Worm (Caenorhabditis elegans) whole organism, L4 larva: ENCODE measurements around the gene srz-105.
A peak's percentile ranks its signal among the peaks of the same experiment; 100 is the strongest.

Source experiments
- F37D6.2 ChIP-seq: sonication (generic microtip); optimal IDR thresholded peaks from 2 replicates; lab custom pipeline; 2016; ENCODE audit warnings: mild to moderate bottlenecking, missing genetic modification characterization, missing compliant biosample characterization
- aha-1 ChIP-seq: fragments of 150-350 bp; peaks from one replicate; lab custom pipeline; 2014; ENCODE audit warnings: missing biosample characterization, missing genetic modification characterization
- daf-16 ChIP-seq, 3 experiments: sonication (generic microtip); optimal IDR thresholded peaks; 2 replicates each; lab custom pipeline; 2016 to 2017; ENCODE audit warnings: missing genetic modification characterization in 3 of 3, missing genetic modification reagents in 3 of 3, mild to moderate bottlenecking in 2 of 3, missing compliant biosample characterization in 2 of 3, missing biosample characterization in 1 of 3, moderate library complexity in 1 of 3
- egl-43 ChIP-seq: fragments of 200-800 bp; sonication (Bioruptor generic); IDR thresholded peaks from 2 replicates; pipeline ENCODE4 v1.3.6; 2022; ENCODE audit warnings: missing genetic modification reagents, missing genetic modification characterization, missing compliant biosample characterization
- jun-1 ChIP-seq: fragments of 150-350 bp; optimal IDR thresholded peaks from 2 replicates; lab custom pipeline; 2014; ENCODE audit warnings: missing biosample characterization, missing genetic modification reagents, missing genetic modification characterization
- lin-13 ChIP-seq: fragments of 150-350 bp; optimal IDR thresholded peaks from 2 replicates; lab custom pipeline; 2014; ENCODE audit warnings: missing biosample characterization, missing genetic modification reagents, missing genetic modification characterization
- mdl-1 ChIP-seq, 2 experiments: fragments of 150-350 bp in 1 of 2; sonication (generic microtip) in 1 of 2; optimal IDR thresholded peaks; 2 replicates each; lab custom pipeline; 2014 to 2017; ENCODE audit warnings: missing biosample characterization in 2 of 2, missing genetic modification characterization in 2 of 2
- mdt-29 ChIP-seq: fragments of 200-800 bp; sonication (Bioruptor generic); IDR thresholded peaks from 2 replicates; pipeline ENCODE4 v1.3.6; 2022; ENCODE audit warnings: missing genetic modification reagents, missing genetic modification characterization, missing compliant biosample characterization
- nhr-237 ChIP-seq: sonication (generic microtip); optimal IDR thresholded peaks from 2 replicates; lab custom pipeline; 2017; ENCODE audit warnings: missing biosample characterization, missing genetic modification characterization

DNA sequence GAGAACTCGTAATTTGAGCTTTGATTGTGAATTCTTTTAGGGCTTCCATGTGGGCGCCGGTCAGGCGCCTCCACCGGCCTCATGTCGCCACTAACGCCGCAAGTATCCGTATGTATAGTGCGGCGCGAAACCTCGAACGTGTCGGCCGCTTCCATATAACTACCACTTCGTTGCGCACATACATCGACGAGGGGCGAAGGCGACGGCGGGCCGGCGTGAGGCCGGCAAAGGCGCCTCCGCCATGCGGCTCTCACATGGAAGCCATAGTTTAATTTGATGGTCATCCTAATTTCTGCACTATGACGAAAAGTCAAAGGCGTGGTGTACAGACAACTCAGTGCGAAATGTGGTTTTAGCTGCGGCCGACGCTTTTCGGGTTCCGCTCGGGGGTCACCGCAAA lies 14.6 kb upstream of the srz-105 start:
- TF ChIP-seq jun-1 (tag; lab: Kevin White, UChicago): no peak
- no peak for TF ChIP-seq aha-1 (tag; lab: Kevin White, UChicago)
- TF ChIP-seq mdt-29 (GFP tag; lab: Robert Waterston, UW): no peak
- no peak for TF ChIP-seq F37D6.2
- no peak for TF ChIP-seq daf-16 (GFP tag; optimal IDR thresholded peaks at IDR 0.05; lab: Kevin White, UChicago)
- TF ChIP-seq daf-16 (tag; optimal IDR thresholded peaks at IDR 0.05; lab: Kevin White, UChicago): no peak
- no peak for TF ChIP-seq lin-13 (GFP tag; lab: Kevin White, UChicago)
- no peak for TF ChIP-seq nhr-237
- TF ChIP-seq mdl-1 (tag; optimal IDR thresholded peaks at IDR 0.05; lab: Kevin White, UChicago): no peak
- peak; percentile 60; the same call in 1 of the 2 replicates for TF ChIP-seq egl-43 (GFP tag; lab: Robert Waterston, UW)
